Worm (Caenorhabditis elegans) whole organism, L1 larva: ENCODE measurements around the gene gmps-1.
A peak's percentile ranks its signal among the peaks of the same experiment; 100 is the strongest.

Source experiments
- C16A3.4 ChIP-seq: fragments of 150-350 bp; optimal IDR thresholded peaks from 2 replicates; lab custom pipeline; 2014; ENCODE audit warnings: missing biosample characterization, missing genetic modification characterization
- C34B4.2 ChIP-seq: sonication (generic microtip); optimal IDR thresholded peaks from 2 replicates; lab custom pipeline; 2017; ENCODE audit warnings: mild to moderate bottlenecking, missing genetic modification characterization, missing compliant biosample characterization
- F16B12.6 ChIP-seq: fragments of 150-350 bp; optimal IDR thresholded peaks from 2 replicates; lab custom pipeline; 2014; ENCODE audit warnings: missing biosample characterization, missing genetic modification characterization
- Y116A8C.19 ChIP-seq: sonication (generic microtip); optimal IDR thresholded peaks from 2 replicates; lab custom pipeline; 2016; ENCODE audit warnings: missing compliant biosample characterization, missing genetic modification characterization, borderline replicate concordance
- aly-2 ChIP-seq: fragments of 150-350 bp; optimal IDR thresholded peaks from 2 replicates; lab custom pipeline; 2014; ENCODE audit warnings: missing biosample characterization, missing genetic modification characterization
- ceh-88 ChIP-seq: fragments of 200-800 bp; sonication (Bioruptor generic); IDR thresholded peaks from 2 replicates; pipeline ENCODE4 v1.3.6; 2022; ENCODE audit warnings: missing genetic modification characterization, missing compliant biosample characterization
- dpl-1 ChIP-seq, 3 experiments: fragments of 150-350 bp in 2 of 3; sonication (generic microtip) in 1 of 3; optimal IDR thresholded peaks; 2 replicates each; lab custom pipeline; 2014 to 2017; ENCODE audit warnings: missing biosample characterization in 3 of 3, missing genetic modification characterization in 3 of 3, missing genetic modification reagents in 3 of 3
- efl-1 ChIP-seq, 4 experiments: fragments of 150-350 bp; optimal IDR thresholded peaks in 3 of 4; peaks in 1 of 4; 1 replicate in 1 of 4; 2 replicates in 3 of 4; lab custom pipeline; 2014; ENCODE audit warnings: missing biosample characterization in 2 of 4, missing genetic modification characterization in 2 of 4, missing genetic modification reagents in 2 of 4
- elt-2 ChIP-seq: sonication (generic microtip); optimal IDR thresholded peaks from 2 replicates; lab custom pipeline; 2016; ENCODE audit warnings: missing genetic modification characterization, mild to moderate bottlenecking, inconsistent platforms, missing compliant biosample characterization, missing genetic modification reagents
- elt-3 ChIP-seq, 6 experiments: fragments of 150-350 bp in 1 of 6; sonication (generic microtip); optimal IDR thresholded peaks; 2 replicates each; lab custom pipeline; 2017 to 2018; ENCODE audit warnings: missing biosample characterization in 6 of 6, missing genetic modification characterization in 6 of 6, inconsistent platforms in 1 of 6
- fkh-8 ChIP-seq: sonication (generic microtip); optimal IDR thresholded peaks from 2 replicates; lab custom pipeline; 2016; ENCODE audit warnings: mild to moderate bottlenecking, missing genetic modification characterization, missing compliant biosample characterization
- fos-1 ChIP-seq: fragments of 150-350 bp; optimal IDR thresholded peaks from 2 replicates; lab custom pipeline; 2014; ENCODE audit warnings: missing biosample characterization, missing genetic modification characterization
- hlh-17 ChIP-seq: fragments of 200-800 bp; sonication (Bioruptor generic); optimal IDR thresholded peaks from 2 replicates; lab custom pipeline; 2018; ENCODE audit warnings: missing genetic modification characterization, mild to moderate bottlenecking, missing compliant biosample characterization, moderate library complexity, borderline replicate concordance
- hlh-4 ChIP-seq: sonication (generic microtip); optimal IDR thresholded peaks from 2 replicates; lab custom pipeline; 2016; ENCODE audit warnings: mild to moderate bottlenecking, missing genetic modification characterization, missing compliant biosample characterization
- hpl-2 ChIP-seq: fragments of 150-350 bp; optimal IDR thresholded peaks from 2 replicates; lab custom pipeline; 2014; ENCODE audit warnings: missing biosample characterization, missing genetic modification reagents, missing genetic modification characterization
- jun-1 ChIP-seq: fragments of 150-350 bp; optimal IDR thresholded peaks from 2 replicates; lab custom pipeline; 2014; ENCODE audit warnings: missing biosample characterization, missing genetic modification reagents, missing genetic modification characterization
- lin-14 ChIP-seq: fragments of 200-800 bp; sonication (Bioruptor generic); optimal IDR thresholded peaks from 2 replicates; lab custom pipeline; 2018; ENCODE audit warnings: mild to moderate bottlenecking, missing genetic modification characterization, moderate library complexity, missing compliant biosample characterization
- lin-35 ChIP-seq, 2 experiments: fragments of 150-350 bp; optimal IDR thresholded peaks; 2 replicates each; lab custom pipeline; 2014; ENCODE audit warnings: missing biosample characterization in 2 of 2, missing genetic modification characterization in 2 of 2, missing genetic modification reagents in 2 of 2
- lir-3 ChIP-seq: sonication (generic microtip); optimal IDR thresholded peaks from 2 replicates; lab custom pipeline; 2016; ENCODE audit warnings: mild to moderate bottlenecking, missing genetic modification characterization, moderate library complexity, missing compliant biosample characterization; ENCODE audit not compliant: poor library complexity
- lsy-2 ChIP-seq, 2 experiments: fragments of 150-350 bp; optimal IDR thresholded peaks; 2 replicates each; lab custom pipeline; 2014; ENCODE audit warnings: missing biosample characterization in 2 of 2, missing genetic modification characterization in 2 of 2
- mep-1 ChIP-seq: fragments of 150-350 bp; optimal IDR thresholded peaks from 2 replicates; lab custom pipeline; 2014; ENCODE audit warnings: missing biosample characterization, missing genetic modification characterization
- nhr-20 ChIP-seq: sonication (generic microtip); optimal IDR thresholded peaks from 2 replicates; lab custom pipeline; 2016; ENCODE audit warnings: mild to moderate bottlenecking, missing genetic modification characterization, missing compliant biosample characterization
- nhr-47 ChIP-seq: sonication (generic microtip); optimal IDR thresholded peaks from 2 replicates; lab custom pipeline; 2016; ENCODE audit warnings: mild to moderate bottlenecking, missing genetic modification characterization, moderate library complexity, missing compliant biosample characterization
- nhr-71 ChIP-seq: sonication (generic microtip); optimal IDR thresholded peaks from 2 replicates; lab custom pipeline; 2016; ENCODE audit warnings: mild to moderate bottlenecking, missing genetic modification characterization, moderate library complexity, missing compliant biosample characterization
- nhr-84 ChIP-seq: sonication (generic microtip); optimal IDR thresholded peaks from 2 replicates; lab custom pipeline; 2017; ENCODE audit warnings: missing biosample characterization, missing genetic modification characterization
- nhr-85 ChIP-seq: sonication (generic microtip); peaks from one replicate; lab custom pipeline; 2016; ENCODE audit warnings: missing genetic modification characterization, inconsistent platforms, missing compliant biosample characterization
- pqm-1 ChIP-seq: sonication (generic microtip); optimal IDR thresholded peaks from 3 replicates; lab custom pipeline; 2017; ENCODE audit warnings: missing biosample characterization, missing genetic modification characterization
- skn-1 ChIP-seq: fragments of 150-350 bp; optimal IDR thresholded peaks from 2 replicates; lab custom pipeline; 2014; ENCODE audit warnings: missing biosample characterization, missing genetic modification characterization
- snu-23 ChIP-seq: sonication (generic microtip); optimal IDR thresholded peaks from 2 replicates; lab custom pipeline; 2016; ENCODE audit warnings: missing genetic modification characterization, missing compliant biosample characterization
- sox-4 ChIP-seq: sonication (generic microtip); optimal IDR thresholded peaks from 2 replicates; lab custom pipeline; 2016; ENCODE audit warnings: missing genetic modification characterization, missing compliant biosample characterization
- sptf-1 ChIP-seq: fragments of 150-350 bp; optimal IDR thresholded peaks from 2 replicates; lab custom pipeline; 2014; ENCODE audit warnings: missing biosample characterization, missing genetic modification characterization
- sup-37 ChIP-seq: fragments of 200-800 bp; sonication (Bioruptor generic); optimal IDR thresholded peaks from 2 replicates; lab custom pipeline; 2018; ENCODE audit warnings: mild to moderate bottlenecking, missing genetic modification characterization, missing compliant biosample characterization
- tlp-1 ChIP-seq: fragments of 150-350 bp; optimal IDR thresholded peaks from 2 replicates; lab custom pipeline; 2014; ENCODE audit warnings: missing biosample characterization, missing genetic modification characterization
- unc-62 ChIP-seq: fragments of 150-350 bp; optimal IDR thresholded peaks from 2 replicates; lab custom pipeline; 2014; ENCODE audit warnings: missing biosample characterization, missing genetic modification reagents, missing genetic modification characterization
- vab-15 ChIP-seq: sonication (generic microtip); optimal IDR thresholded peaks from 2 replicates; lab custom pipeline; 2017; ENCODE audit warnings: missing genotype, mild to moderate bottlenecking, missing genetic modification characterization, missing compliant biosample characterization
- ztf-4 ChIP-seq: fragments of 150-350 bp; optimal IDR thresholded peaks from 2 replicates; lab custom pipeline; 2014; ENCODE audit warnings: missing biosample characterization, missing genetic modification characterization

gmps-1 gene

DNA sequence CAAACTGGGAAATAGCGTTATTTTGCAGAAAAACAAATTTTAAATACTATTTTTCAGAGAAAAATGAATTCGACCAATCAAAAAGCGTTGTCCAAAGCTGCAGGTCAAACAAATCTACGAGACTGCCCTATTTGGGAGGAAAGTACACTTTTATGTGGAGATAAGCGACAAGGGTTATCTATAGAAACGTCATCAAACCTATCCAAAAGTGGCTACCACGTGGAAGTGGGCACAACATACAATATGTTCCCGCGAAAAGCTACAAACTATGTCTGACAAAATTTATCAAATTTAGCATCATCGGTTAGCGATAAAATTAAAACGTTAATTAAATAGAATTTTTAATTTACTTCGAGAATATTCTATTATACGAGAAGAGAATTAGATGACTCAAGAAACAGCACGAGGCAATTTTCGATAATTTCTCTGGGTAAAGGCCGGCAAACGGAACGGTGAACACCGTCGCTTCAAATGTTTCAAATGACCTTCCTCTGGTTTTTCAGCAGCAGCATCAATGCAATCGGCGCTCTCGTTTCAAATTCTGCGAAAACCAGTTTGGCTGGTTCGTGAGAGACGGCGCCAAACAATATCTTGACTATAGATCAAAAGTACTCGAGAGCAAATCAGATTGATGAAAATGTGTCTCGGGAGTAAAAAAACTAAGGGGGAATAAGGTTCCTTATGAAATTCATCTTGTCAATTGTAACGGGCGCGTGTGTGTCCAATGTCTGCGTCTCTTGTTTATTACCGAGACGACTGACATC is 6.6 kb downstream of the gmps-1 start (continued):
- TF ChIP-seq skn-1 (peak; percentile 43), nhr-71 (tag; lab: Kevin White, UChicago) (peak; percentile 27), ceh-88 (no peak), lin-14 (GFP tag; lab: Kevin White, UChicago) (peak; percentile 34), nhr-47 (tag; lab: Kevin White, UChicago) (no peak)
- TF ChIP-seq, all 84 proteins: peak for 14

DNA sequence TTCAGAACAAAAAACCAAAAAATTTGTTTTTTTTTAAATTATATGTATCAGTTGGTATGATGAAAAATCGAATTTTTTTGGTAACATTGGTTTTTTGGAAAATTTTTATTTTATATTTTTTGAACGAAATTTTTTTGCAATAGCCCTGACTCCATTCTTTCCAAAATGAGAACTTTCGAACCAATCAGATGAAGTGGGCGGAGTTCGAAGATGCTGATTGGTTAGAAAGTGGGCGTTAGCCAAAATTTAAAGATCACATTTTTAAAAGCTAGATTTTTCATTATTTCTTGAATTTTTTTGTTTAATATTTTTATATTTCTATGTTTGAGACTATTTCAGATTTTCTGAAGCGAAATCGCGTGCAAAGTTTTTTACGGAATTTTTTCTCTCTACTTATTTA is 7.2 kb downstream of the gmps-1 start:
- peak; percentile 22 for TF ChIP-seq nhr-85 (tag; lab: Kevin White, UChicago)
- no peak for TF ChIP-seq mep-1 (tag; lab: Kevin White, UChicago)
- TF ChIP-seq hpl-2 (GFP tag; lab: Kevin White, UChicago), result no peak

- TF ChIP-seq ztf-4 (tag; lab: Kevin White, UChicago), result no peak
- no peak for TF ChIP-seq efl-1 (optimal IDR thresholded peaks at IDR 0.05; lab: Kevin White, UChicago)
- TF ChIP-seq efl-1 (GFP tag; optimal IDR thresholded peaks at IDR 0.05 in 1 of 2; lab: Kevin White, UChicago), result no peak
- TF ChIP-seq aly-2 (tag; lab: Kevin White, UChicago), result no peak
- no peak for TF ChIP-seq vab-15 (tag; lab: Kevin White, UChicago)
- no peak for TF ChIP-seq snu-23
- no peak for TF ChIP-seq lsy-2 (tag; optimal IDR thresholded peaks at IDR 0.05; lab: Kevin White, UChicago)
- TF ChIP-seq unc-62 (GFP tag; lab: Kevin White, UChicago), result no peak
- no peak for TF ChIP-seq C34B4.2 (tag; lab: Kevin White, UChicago)
- TF ChIP-seq fkh-8 (tag; lab: Kevin White, UChicago), result no peak
- TF ChIP-seq elt-3 (tag; optimal IDR thresholded peaks at IDR 0.05; lab: Kevin White, UChicago), result peak in 1 of 6 experiments; percentile 53
- peak in 1 of 2 experiments; percentile 47 for TF ChIP-seq lin-35 (GFP tag; optimal IDR thresholded peaks at IDR 0.05; lab: Kevin White, UChicago)
- no peak for TF ChIP-seq pqm-1 (tag; lab: Kevin White, UChicago)
- no peak for TF ChIP-seq sox-4 (tag; lab: Kevin White, UChicago)
- TF ChIP-seq hlh-4 (tag; lab: Kevin White, UChicago), result no peak
- no peak for TF ChIP-seq Y116A8C.19 (tag; lab: Kevin White, UChicago)
- peak; percentile 37 for TF ChIP-seq elt-2
- TF ChIP-seq tlp-1 (tag; lab: Kevin White, UChicago), result no peak
- no peak for TF ChIP-seq sptf-1 (tag; lab: Kevin White, UChicago)
- TF ChIP-seq jun-1 (tag; lab: Kevin White, UChicago), result no peak
- no peak for TF ChIP-seq nhr-84
- TF ChIP-seq F16B12.6 (tag; lab: Kevin White, UChicago), result no peak
- no peak for TF ChIP-seq sup-37
- no peak for TF ChIP-seq lir-3 (tag; lab: Kevin White, UChicago)
- TF ChIP-seq nhr-47 (tag; lab: Kevin White, UChicago), result no peak
- no peak for TF ChIP-seq hlh-17 (GFP tag; lab: Kevin White, UChicago)
- no peak for TF ChIP-seq dpl-1 (GFP tag; optimal IDR thresholded peaks at IDR 0.05; lab: Kevin White, UChicago)
- TF ChIP-seq fos-1 (tag; lab: Kevin White, UChicago), result no peak
- TF ChIP-seq nhr-71 (tag; lab: Kevin White, UChicago), result peak; percentile 18
- peak; percentile 30 for TF ChIP-seq nhr-20 (tag; lab: Kevin White, UChicago)
- TF ChIP-seq C16A3.4 (tag; lab: Kevin White, UChicago), result no peak
Observed at ce11 chrII:10860840-10861239, 7.7 kb downstream of the gmps-1 start, which contains the start of gene M106.3. Gene M106.3 (minus strand): TSS chrII:10860909.
